Worm (Caenorhabditis elegans) whole organism, L4 larva: ENCODE data around the gene C15H7.3.

ENCODE experiments used
- D1046.2 ChIP-seq: fragments of 200-800 bp; sonication (Bioruptor generic); IDR thresholded peaks from 2 replicates; pipeline ENCODE4 v1.3.6; 2022; ENCODE audit warnings: missing genetic modification characterization, missing compliant biosample characterization
- F10B5.3 ChIP-seq: sonication (generic microtip); optimal IDR thresholded peaks from 2 replicates; lab custom pipeline; 2016; ENCODE audit warnings: mild to moderate bottlenecking, missing genetic modification characterization, missing compliant biosample characterization
- F26F4.8 ChIP-seq: fragments of 200-800 bp; sonication (Bioruptor generic); conservative IDR thresholded peaks from 2 replicates; pipeline ENCODE4 v1.3.6; 2022; ENCODE audit warnings: missing genetic modification characterization, missing compliant biosample characterization
- F49E8.2 ChIP-seq: sonication (generic microtip); optimal IDR thresholded peaks from 2 replicates; lab custom pipeline; 2016; ENCODE audit warnings: missing compliant biosample characterization, mild to moderate bottlenecking, missing genetic modification characterization, borderline replicate concordance
- R02D3.7 ChIP-seq: fragments of 150-350 bp; sonication (generic microtip); optimal IDR thresholded peaks from 3 replicates; lab custom pipeline; 2014; ENCODE audit warnings: missing biosample characterization, missing genetic modification characterization
- Y105C5A.15 ChIP-seq: fragments of 200-800 bp; sonication (Bioruptor generic); IDR thresholded peaks from 2 replicates; pipeline ENCODE4 v1.3.6; 2022; ENCODE audit warnings: missing genetic modification characterization, missing compliant biosample characterization
- Y5F2A.4 ChIP-seq: fragments of 200-800 bp; sonication (Bioruptor generic); optimal IDR thresholded peaks from 2 replicates; lab custom pipeline; 2018; ENCODE audit warnings: mild to moderate bottlenecking, missing genetic modification characterization, missing compliant biosample characterization
- aha-1 ChIP-seq: fragments of 150-350 bp; peaks from one replicate; lab custom pipeline; 2014; ENCODE audit warnings: missing biosample characterization, missing genetic modification characterization
- ama-1 ChIP-seq: fragments of 150-350 bp; optimal IDR thresholded peaks from 2 replicates; lab custom pipeline; 2014; ENCODE audit warnings: inconsistent platforms, mixed read lengths
- arid-1 ChIP-seq: fragments of 200-800 bp; sonication (Bioruptor generic); conservative IDR thresholded peaks from 2 replicates; pipeline ENCODE4 v1.3.6; 2022; ENCODE audit warnings: missing genetic modification reagents, missing genetic modification characterization, missing compliant biosample characterization
- attf-4 ChIP-seq: sonication (generic microtip); optimal IDR thresholded peaks from 3 replicates; lab custom pipeline; 2017; ENCODE audit warnings: missing biosample characterization, missing genetic modification characterization
- ceh-32 ChIP-seq: sonication (generic microtip); optimal IDR thresholded peaks from 2 replicates; lab custom pipeline; 2016; ENCODE audit warnings: mild to moderate bottlenecking, missing genetic modification characterization, missing compliant biosample characterization; ENCODE audit not compliant: poor library complexity
- ceh-44 ChIP-seq: fragments of 200-800 bp; sonication (Bioruptor generic); IDR thresholded peaks from 2 replicates; pipeline ENCODE4 v1.3.6; 2022; ENCODE audit warnings: missing genetic modification reagents, missing genetic modification characterization, missing compliant biosample characterization
- ces-1 ChIP-seq: fragments of 150-350 bp; sonication (generic microtip); optimal IDR thresholded peaks from 4 replicates; lab custom pipeline; 2014; ENCODE audit warnings: missing biosample characterization, missing genetic modification reagents, missing genetic modification characterization
- cey-2 ChIP-seq: sonication (generic microtip); optimal IDR thresholded peaks from 3 replicates; lab custom pipeline; 2017; ENCODE audit warnings: missing genetic modification characterization, mild to moderate bottlenecking, missing compliant biosample characterization, antibody characterized with exemption, borderline replicate concordance; ENCODE audit not compliant: insufficient read depth
- ctbp-1 ChIP-seq: fragments of 200-800 bp; sonication (Bioruptor generic); IDR thresholded peaks from 2 replicates; pipeline ENCODE4 v1.3.6; 2022; ENCODE audit warnings: missing genetic modification reagents, missing genetic modification characterization, missing compliant biosample characterization
- daf-16 ChIP-seq, 3 experiments: sonication (generic microtip); optimal IDR thresholded peaks; 2 replicates each; lab custom pipeline; 2016 to 2017; ENCODE audit warnings: missing genetic modification characterization in 3 of 3, missing genetic modification reagents in 3 of 3, mild to moderate bottlenecking in 2 of 3, missing compliant biosample characterization in 2 of 3, missing biosample characterization in 1 of 3, moderate library complexity in 1 of 3
- daf-8 ChIP-seq: fragments of 200-800 bp; sonication (Bioruptor generic); IDR thresholded peaks from 2 replicates; pipeline ENCODE4 v1.3.6; 2022; ENCODE audit warnings: missing genetic modification characterization, missing compliant biosample characterization
- dpl-1 ChIP-seq: fragments of 150-350 bp; optimal IDR thresholded peaks from 2 replicates; lab custom pipeline; 2014; ENCODE audit warnings: missing biosample characterization, missing genetic modification reagents, missing genetic modification characterization
- duxl-1 ChIP-seq: sonication (generic microtip); optimal IDR thresholded peaks from 2 replicates; lab custom pipeline; 2016; ENCODE audit warnings: mild to moderate bottlenecking, missing genetic modification characterization, moderate library complexity, missing compliant biosample characterization; ENCODE audit not compliant: poor library complexity
- egl-43 ChIP-seq: fragments of 200-800 bp; sonication (Bioruptor generic); IDR thresholded peaks from 2 replicates; pipeline ENCODE4 v1.3.6; 2022; ENCODE audit warnings: missing genetic modification reagents, missing genetic modification characterization, missing compliant biosample characterization
- fkh-10 ChIP-seq: fragments of 150-350 bp; optimal IDR thresholded peaks from 2 replicates; lab custom pipeline; 2014; ENCODE audit warnings: missing biosample characterization, missing genetic modification reagents, missing genetic modification characterization
- hlh-11 ChIP-seq: fragments of 200-800 bp; sonication (Bioruptor generic); optimal IDR thresholded peaks from 2 replicates; lab custom pipeline; 2018; ENCODE audit warnings: mild to moderate bottlenecking, missing genetic modification characterization, missing compliant biosample characterization
- jun-1 ChIP-seq: fragments of 150-350 bp; optimal IDR thresholded peaks from 2 replicates; lab custom pipeline; 2014; ENCODE audit warnings: missing biosample characterization, missing genetic modification reagents, missing genetic modification characterization
- lin-39 ChIP-seq: fragments of 150-350 bp; optimal IDR thresholded peaks from 2 replicates; lab custom pipeline; 2014; ENCODE audit warnings: missing biosample characterization, missing genetic modification reagents, missing genetic modification characterization
- lir-3 ChIP-seq: sonication (generic microtip); optimal IDR thresholded peaks from 2 replicates; lab custom pipeline; 2016; ENCODE audit warnings: mild to moderate bottlenecking, missing genetic modification characterization, missing compliant biosample characterization
- lsy-2 ChIP-seq, 2 experiments: fragments of 150-350 bp in 1 of 2; sonication (generic microtip) in 1 of 2; optimal IDR thresholded peaks; 2 replicates each; lab custom pipeline; 2014 to 2017; ENCODE audit warnings: missing biosample characterization in 2 of 2, missing genetic modification characterization in 2 of 2
- madf-5 ChIP-seq, 2 experiments: fragments of 200-800 bp; sonication (Bioruptor generic); IDR thresholded peaks; 2 replicates each; pipeline ENCODE4 v1.3.6; 2022; ENCODE audit warnings: missing compliant biosample characterization in 2 of 2, missing genetic modification characterization in 2 of 2
- mxl-2 ChIP-seq: fragments of 200-800 bp; sonication (Bioruptor generic); conservative IDR thresholded peaks from 2 replicates; pipeline ENCODE4 v1.3.6; 2022; ENCODE audit warnings: missing genetic modification reagents, missing genetic modification characterization, missing compliant biosample characterization
- mxl-3 ChIP-seq: fragments of 200-800 bp; sonication (Bioruptor generic); optimal IDR thresholded peaks from 2 replicates; lab custom pipeline; 2018; ENCODE audit warnings: mild to moderate bottlenecking, missing genetic modification characterization, missing compliant biosample characterization
- nhr-10 ChIP-seq: fragments of 150-350 bp; optimal IDR thresholded peaks from 2 replicates; lab custom pipeline; 2014; ENCODE audit warnings: missing biosample characterization, missing genetic modification characterization
- nhr-111 ChIP-seq: fragments of 200-800 bp; sonication (Bioruptor generic); optimal IDR thresholded peaks from 2 replicates; lab custom pipeline; 2018; ENCODE audit warnings: mild to moderate bottlenecking, missing genetic modification characterization, missing compliant biosample characterization
- nhr-25 ChIP-seq: sonication (generic microtip); optimal IDR thresholded peaks from 2 replicates; lab custom pipeline; 2017; ENCODE audit warnings: missing genetic modification characterization, mild to moderate bottlenecking, missing compliant biosample characterization, antibody characterized with exemption, moderate library complexity, borderline replicate concordance; ENCODE audit not compliant: insufficient read depth
- nhr-28 ChIP-seq: fragments of 150-350 bp; optimal IDR thresholded peaks from 2 replicates; lab custom pipeline; 2014; ENCODE audit warnings: missing biosample characterization, missing genetic modification characterization
- nhr-41 ChIP-seq: fragments of 200-800 bp; sonication (Bioruptor generic); IDR thresholded peaks from 2 replicates; pipeline ENCODE4 v1.3.6; 2022; ENCODE audit warnings: missing genetic modification reagents, missing genetic modification characterization, missing compliant biosample characterization
- nhr-42 ChIP-seq: fragments of 200-800 bp; sonication (Bioruptor generic); IDR thresholded peaks from 2 replicates; pipeline ENCODE4 v1.3.6; 2022; ENCODE audit warnings: missing genetic modification characterization, missing compliant biosample characterization
- pha-4 ChIP-seq, 2 experiments: fragments of 150-350 bp in 1 of 2; fragments of 200-800 bp in 1 of 2; sonication (Bioruptor generic) in 1 of 2; IDR thresholded peaks in 1 of 2; optimal IDR thresholded peaks in 1 of 2; 2 replicates each; pipeline versions ENCODE4 v1.3.6 to Lab custom; 2014 to 2022; ENCODE audit warnings: missing genetic modification characterization in 2 of 2, missing genetic modification reagents in 2 of 2, missing biosample characterization in 1 of 2, missing compliant biosample characterization in 1 of 2
- php-3 ChIP-seq: fragments of 200-800 bp; sonication (Bioruptor generic); IDR thresholded peaks from 2 replicates; pipeline ENCODE4 v1.3.6; 2022; ENCODE audit warnings: missing genetic modification reagents, missing genetic modification characterization, missing compliant biosample characterization
- rbr-2 ChIP-seq: sonication (generic microtip); optimal IDR thresholded peaks from 2 replicates; lab custom pipeline; 2016; ENCODE audit warnings: missing genotype, missing genetic modification characterization, missing compliant biosample characterization
- saeg-2 ChIP-seq: fragments of 200-800 bp; sonication (Bioruptor generic); IDR thresholded peaks from 2 replicates; pipeline ENCODE4 v1.3.6; 2022; ENCODE audit warnings: missing genetic modification reagents, missing genetic modification characterization, missing compliant biosample characterization
- snpc-1.2 ChIP-seq: fragments of 200-800 bp; sonication (Bioruptor generic); IDR thresholded peaks from 2 replicates; pipeline ENCODE4 v1.3.6; 2022; ENCODE audit warnings: missing genetic modification reagents, missing genetic modification characterization, missing compliant biosample characterization
- spr-3 ChIP-seq: fragments of 200-800 bp; sonication (Bioruptor generic); optimal IDR thresholded peaks from 2 replicates; lab custom pipeline; 2018; ENCODE audit warnings: mild to moderate bottlenecking, missing genetic modification characterization, missing compliant biosample characterization
- unc-130 ChIP-seq: sonication (generic microtip); optimal IDR thresholded peaks from 2 replicates; lab custom pipeline; 2016; ENCODE audit warnings: missing genetic modification reagents, missing genetic modification characterization, missing compliant biosample characterization
- zag-1 ChIP-seq: fragments of 150-350 bp; optimal IDR thresholded peaks from 2 replicates; lab custom pipeline; 2014; ENCODE audit warnings: missing biosample characterization, missing genetic modification characterization
- zfp-3 ChIP-seq: fragments of 200-800 bp; sonication (Bioruptor generic); conservative IDR thresholded peaks from 2 replicates; pipeline ENCODE4 v1.3.6; 2022; ENCODE audit warnings: missing genetic modification reagents, missing genetic modification characterization, missing compliant biosample characterization
- ztf-7 ChIP-seq: fragments of 150-350 bp; optimal IDR thresholded peaks from 2 replicates; lab custom pipeline; 2014; ENCODE audit warnings: missing biosample characterization, missing genetic modification characterization

Gene C15H7.3

ce11 chrIII:9665490-9666179 is 13.9 kb upstream of the C15H7.3 start (continued):
- TF ChIP-seq mxl-2 (GFP tag; lab: Robert Waterston, UW) (no peak), dpl-1 (GFP tag; lab: Kevin White, UChicago) (no peak), ama-1 (lab: Kevin White, UChicago) (no peak), lin-39 (tag; lab: Kevin White, UChicago) (no peak), php-3 (peak; percentile 61), ceh-44 (GFP tag; lab: Robert Waterston, UW) (no peak), daf-8 (GFP tag; lab: Robert Waterston, UW) (no peak), nhr-25 (no peak), ctbp-1 (GFP tag; lab: Robert Waterston, UW) (0 out of 2 replicates have a peak, but pooled peaks have one; percentile 21), lir-3 (tag; lab: Kevin White, UChicago) (no peak), R02D3.7 (no peak), rbr-2 (tag; lab: Kevin White, UChicago) (peak; percentile 18), ceh-32 (tag; lab: Kevin White, UChicago) (no peak), nhr-111 (GFP tag; lab: Kevin White, UChicago) (no peak), jun-1 (tag; lab: Kevin White, UChicago) (no peak), Y5F2A.4 (GFP tag; lab: Kevin White, UChicago) (no peak), Y105C5A.15 (GFP tag; lab: Robert Waterston, UW) (no peak), nhr-41 (GFP tag; lab: Robert Waterston, UW) (no peak), spr-3 (GFP tag; lab: Kevin White, UChicago) (no peak), duxl-1 (tag; lab: Kevin White, UChicago) (no peak), madf-5 (GFP tag; IDR thresholded peaks at IDR 0.05; lab: Robert Waterston, UW) (no peak), fkh-10 (GFP tag; lab: Kevin White, UChicago) (peak; percentile 68), F10B5.3 (no peak), nhr-28 (tag; lab: Kevin White, UChicago) (peak; percentile 46), D1046.2 (GFP tag; lab: Robert Waterston, UW) (0 out of 2 replicates have a peak, but pooled peaks have one; percentile 5), ces-1 (GFP tag; lab: Kevin White, UChicago) (no peak), attf-4 (tag; lab: Kevin White, UChicago) (no peak), snpc-1.2 (GFP tag; lab: Robert Waterston, UW) (no peak), daf-16 (GFP tag; optimal IDR thresholded peaks at IDR 0.05; lab: Kevin White, UChicago) (no peak), daf-16 (tag; optimal IDR thresholded peaks at IDR 0.05; lab: Kevin White, UChicago) (peak; percentile 66), ztf-7 (tag; lab: Kevin White, UChicago) (no peak), pha-4 (GFP tag; IDR thresholded peaks at IDR 0.05; lab: Robert Waterston, UW) (peak; percentile 55; the same call in 1 of the 2 replicates), pha-4 (tag; optimal IDR thresholded peaks at IDR 0.05; lab: Kevin White, UChicago) (no peak), cey-2 (tag; lab: Kevin White, UChicago) (no peak), F26F4.8 (GFP tag; lab: Robert Waterston, UW) (no peak)

DNA sequence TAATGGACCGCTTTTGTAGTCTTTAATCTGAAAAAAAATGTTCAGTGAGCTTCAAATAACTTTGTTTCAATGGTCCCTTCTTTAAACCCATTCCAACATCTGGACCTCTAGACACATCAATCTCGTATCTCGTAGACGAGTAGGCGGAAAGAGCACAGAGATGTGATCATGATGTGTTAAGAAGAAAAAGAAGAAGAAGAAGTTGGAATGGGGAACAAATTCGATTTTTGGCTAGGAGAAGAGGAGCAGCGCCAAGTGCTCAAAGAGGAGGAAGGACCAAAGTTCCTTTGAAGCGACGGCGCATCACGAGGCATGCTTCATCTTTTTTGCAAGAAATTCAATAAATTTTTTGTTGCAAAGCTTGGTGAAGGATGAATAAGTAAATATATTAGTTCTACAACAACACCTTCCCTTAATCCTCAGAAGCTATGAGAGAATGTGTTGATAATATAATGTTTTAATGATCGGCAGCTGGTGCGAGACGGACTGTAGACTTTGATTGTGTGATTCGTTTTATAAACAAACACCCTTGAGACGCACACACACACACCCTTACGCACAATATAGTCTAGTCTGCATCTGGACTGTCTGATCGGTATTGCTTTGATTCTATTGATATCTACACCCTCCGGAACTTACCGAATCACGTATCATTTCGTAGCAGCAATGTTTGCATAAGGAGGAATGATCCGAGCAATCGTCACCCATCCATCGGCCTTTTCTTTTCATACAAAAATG is 12.9 kb upstream of the C15H7.3 start:
- no peak for TF ChIP-seq R02D3.7
- peak; percentile 54 for TF ChIP-seq aha-1 (tag; lab: Kevin White, UChicago)
- peak; percentile 40 for TF ChIP-seq hlh-11 (tag; lab: Kevin White, UChicago)
- TF ChIP-seq daf-8 (GFP tag; lab: Robert Waterston, UW): no peak
- TF ChIP-seq zfp-3: no peak
- no peak for TF ChIP-seq mxl-3 (GFP tag; lab: Kevin White, UChicago)
- peak; percentile 66 for TF ChIP-seq ces-1 (GFP tag; lab: Kevin White, UChicago)
- TF ChIP-seq unc-130 (GFP tag; lab: Kevin White, UChicago): no peak
- no peak for TF ChIP-seq duxl-1 (tag; lab: Kevin White, UChicago)
- no peak for TF ChIP-seq saeg-2 (GFP tag; lab: Robert Waterston, UW)
- TF ChIP-seq nhr-28 (tag; lab: Kevin White, UChicago): no peak
- no peak for TF ChIP-seq nhr-25
- TF ChIP-seq lsy-2 (tag; optimal IDR thresholded peaks at IDR 0.05; lab: Kevin White, UChicago): peak in 1 of 2 experiments; percentile 49
- TF ChIP-seq nhr-42 (GFP tag; lab: Robert Waterston, UW): no peak
- TF ChIP-seq nhr-10 (tag; lab: Kevin White, UChicago): no peak
- TF ChIP-seq F49E8.2 (tag; lab: Kevin White, UChicago): no peak
- TF ChIP-seq zag-1: no peak
- TF ChIP-seq egl-43: no peak
- TF ChIP-seq arid-1 (GFP tag; lab: Robert Waterston, UW): no peak
